Fruit fly (Drosophila melanogaster): ENCODE measurements around the gene CG4476.

- TF ChIP-seq Dll (optimal IDR thresholded peaks at IDR 0.05) (no peak), psq (optimal IDR thresholded peaks at IDR 0.05) (no peak), pan (optimal IDR thresholded peaks at IDR 0.05) (no peak)
Measured at dm6 chr3L:9251678-9252077, 40.0 kb downstream of the CG4476 start, which contains the start of gene GluRIB.

Measured in whole organism.